Worm (Caenorhabditis elegans): Measurements from ENCODE around the gene T02H6.1.

DNA sequence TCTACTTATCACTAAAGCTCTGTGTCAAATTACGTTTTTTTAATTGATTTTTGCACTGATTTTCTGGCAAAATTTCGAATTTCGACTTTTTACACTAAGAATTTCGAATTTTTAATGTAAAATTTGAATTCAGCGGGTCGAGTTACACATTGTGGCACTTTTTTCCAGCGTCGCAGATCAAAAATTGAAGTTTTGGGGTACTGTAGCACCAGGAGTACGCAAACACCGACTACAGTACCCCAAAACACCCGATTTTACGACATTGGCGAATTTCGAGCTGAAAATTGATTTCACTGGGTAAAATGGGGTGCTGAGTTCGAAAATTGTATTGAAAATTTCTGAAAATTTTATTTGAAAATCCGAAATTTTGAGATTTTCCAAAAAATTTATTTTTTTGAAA, 23.2 kb downstream of the T02H6.1 start:
- no peak for TF ChIP-seq pha-4 (tag; optimal IDR thresholded peaks at IDR 0.05)
- no peak for TF ChIP-seq sea-2 (GFP tag; IDR thresholded peaks at IDR 0.05)
- TF ChIP-seq unc-62 (GFP tag; optimal IDR thresholded peaks at IDR 0.05) = no peak
- TF ChIP-seq rpc-1 (optimal IDR thresholded peaks at IDR 0.05) = no peak
- no peak for TF ChIP-seq rpc-1 (tag; optimal IDR thresholded peaks at IDR 0.05)
- TF ChIP-seq ceh-100 (GFP tag; IDR thresholded peaks at IDR 0.05) = no peak
- no peak for TF ChIP-seq nhr-120 (GFP tag; IDR thresholded peaks at IDR 0.05)
- no peak for TF ChIP-seq let-607 (tag; optimal IDR thresholded peaks at IDR 0.05)
- no peak for TF ChIP-seq lin-35 (GFP tag; optimal IDR thresholded peaks at IDR 0.05)
- TF ChIP-seq snpc-4 (GFP tag; optimal IDR thresholded peaks at IDR 0.05) = no peak
- TF ChIP-seq snpc-4 (tag; optimal IDR thresholded peaks at IDR 0.05) = no peak
- no peak for TF ChIP-seq B0261.1 (tag; optimal IDR thresholded peaks at IDR 0.05)
- TF ChIP-seq zfh-2 (GFP tag; conservative IDR thresholded peaks at IDR 0.05) = no peak
- TF ChIP-seq ets-4 (GFP tag; optimal IDR thresholded peaks at IDR 0.05) = no peak
